Worm (Caenorhabditis elegans) whole organism, L4 larva: ENCODE data around the gene fip-3.

ENCODE experiments used
- daf-8 ChIP-seq: fragments of 200-800 bp; sonication (Bioruptor generic); IDR thresholded peaks from 2 replicates; pipeline ENCODE4 v1.3.6; 2022; ENCODE audit warnings: missing genetic modification characterization, missing compliant biosample characterization
- lim-7 ChIP-seq: fragments of 200-800 bp; sonication (Bioruptor generic); IDR thresholded peaks from 2 replicates; pipeline ENCODE4 v1.3.6; 2022; ENCODE audit warnings: missing genetic modification characterization, missing compliant biosample characterization
- lin-13 ChIP-seq: fragments of 150-350 bp; optimal IDR thresholded peaks from 2 replicates; lab custom pipeline; 2014; ENCODE audit warnings: missing biosample characterization, missing genetic modification reagents, missing genetic modification characterization
- mdl-1 ChIP-seq, 2 experiments: fragments of 150-350 bp in 1 of 2; sonication (generic microtip) in 1 of 2; optimal IDR thresholded peaks; 2 replicates each; lab custom pipeline; 2014 to 2017; ENCODE audit warnings: missing biosample characterization in 2 of 2, missing genetic modification characterization in 2 of 2
- nhr-11 ChIP-seq: fragments of 150-350 bp; optimal IDR thresholded peaks from 2 replicates; lab custom pipeline; 2014; ENCODE audit warnings: missing biosample characterization, missing genetic modification characterization
- nhr-237 ChIP-seq: sonication (generic microtip); optimal IDR thresholded peaks from 2 replicates; lab custom pipeline; 2017; ENCODE audit warnings: missing biosample characterization, missing genetic modification characterization
- pha-4 ChIP-seq, 2 experiments: fragments of 150-350 bp in 1 of 2; fragments of 200-800 bp in 1 of 2; sonication (Bioruptor generic) in 1 of 2; IDR thresholded peaks in 1 of 2; optimal IDR thresholded peaks in 1 of 2; 2 replicates each; pipeline versions ENCODE4 v1.3.6 to Lab custom; 2014 to 2022; ENCODE audit warnings: missing genetic modification characterization in 2 of 2, missing genetic modification reagents in 2 of 2, missing biosample characterization in 1 of 2, missing compliant biosample characterization in 1 of 2
- spr-1 ChIP-seq: sonication (generic microtip); optimal IDR thresholded peaks from 2 replicates; lab custom pipeline; 2016; ENCODE audit warnings: mild to moderate bottlenecking, missing genetic modification characterization, missing compliant biosample characterization
- unc-39 ChIP-seq: sonication (generic microtip); optimal IDR thresholded peaks from 2 replicates; lab custom pipeline; 2017; ENCODE audit warnings: missing biosample characterization, missing genetic modification characterization

DNA sequence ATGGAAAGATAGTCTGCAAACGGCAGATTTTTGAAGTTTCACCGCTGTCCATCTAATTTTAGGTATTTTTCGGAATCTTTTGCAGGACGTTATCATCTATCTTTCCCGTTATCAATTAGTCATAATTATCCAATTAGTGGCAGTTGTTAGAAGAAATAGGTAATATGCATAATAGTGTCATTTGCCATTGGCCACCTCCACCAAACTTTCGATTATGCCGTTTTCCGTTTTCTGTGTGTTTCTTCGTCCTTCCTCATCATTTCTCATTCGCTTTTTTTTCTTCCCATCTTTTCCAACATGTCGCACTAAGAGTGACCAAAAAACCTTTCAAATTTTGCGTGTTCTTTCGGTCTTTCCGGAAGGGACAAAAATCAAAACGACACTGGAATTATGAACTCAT is 24.9 kb downstream of the fip-3 start:
- TF ChIP-seq spr-1 (tag; lab: Kevin White, UChicago) (no peak), mdl-1 (tag; optimal IDR thresholded peaks at IDR 0.05; lab: Kevin White, UChicago) (no peak), pha-4 (GFP tag; IDR thresholded peaks at IDR 0.05; lab: Robert Waterston, UW) (no peak), pha-4 (tag; optimal IDR thresholded peaks at IDR 0.05; lab: Kevin White, UChicago) (no peak), unc-39 (tag; lab: Kevin White, UChicago) (no peak), lim-7 (GFP tag; lab: Robert Waterston, UW) (no peak), daf-8 (GFP tag; lab: Robert Waterston, UW) (no peak), nhr-237 (tag; lab: Kevin White, UChicago) (no peak), nhr-11 (tag; lab: Kevin White, UChicago) (no peak), lin-13 (GFP tag; lab: Kevin White, UChicago) (no peak)
